Worm (Caenorhabditis elegans) whole organism, early embryonic: ENCODE results near the gene C46H3.1.

Source experiments
- F13C5.2 ChIP-seq: sonication (generic microtip); optimal IDR thresholded peaks from 2 replicates; lab custom pipeline; 2017; ENCODE audit warnings: mild to moderate bottlenecking, missing genetic modification characterization, inconsistent platforms, missing compliant biosample characterization
- ama-1 ChIP-seq: fragments of 150-350 bp; optimal IDR thresholded peaks from 2 replicates; lab custom pipeline; 2014
- ceh-36 ChIP-seq: sonication (generic microtip); optimal IDR thresholded peaks from 2 replicates; lab custom pipeline; 2016; ENCODE audit warnings: missing genetic modification characterization, inconsistent platforms, missing compliant biosample characterization
- ets-7 ChIP-seq: sonication (generic microtip); optimal IDR thresholded peaks from 2 replicates; lab custom pipeline; 2016; ENCODE audit warnings: missing genotype, missing genetic modification characterization, missing compliant biosample characterization
- hmbx-1 ChIP-seq: sonication (generic microtip); optimal IDR thresholded peaks from 2 replicates; lab custom pipeline; 2016; ENCODE audit warnings: mild to moderate bottlenecking, missing genetic modification characterization, missing compliant biosample characterization
- sea-1 ChIP-seq: fragments of 200-800 bp; sonication (Bioruptor generic); conservative IDR thresholded peaks from 2 replicates; pipeline ENCODE4 v1.3.6; 2022; ENCODE audit warnings: missing genetic modification characterization, missing compliant biosample characterization
- tbx-11 ChIP-seq: fragments of 200-800 bp; sonication (Bioruptor generic); IDR thresholded peaks from 2 replicates; pipeline ENCODE4 v1.3.6; 2022; ENCODE audit warnings: missing genetic modification characterization, missing compliant biosample characterization
- tbx-37 ChIP-seq: fragments of 200-800 bp; sonication (Bioruptor generic); conservative IDR thresholded peaks from 2 replicates; pipeline ENCODE4 v1.3.6; 2022; ENCODE audit warnings: missing genetic modification reagents, missing genetic modification characterization, missing compliant biosample characterization
- tra-4 ChIP-seq: sonication (generic microtip); optimal IDR thresholded peaks from 2 replicates; lab custom pipeline; 2017; ENCODE audit warnings: missing genetic modification characterization, missing compliant biosample characterization

DNA sequence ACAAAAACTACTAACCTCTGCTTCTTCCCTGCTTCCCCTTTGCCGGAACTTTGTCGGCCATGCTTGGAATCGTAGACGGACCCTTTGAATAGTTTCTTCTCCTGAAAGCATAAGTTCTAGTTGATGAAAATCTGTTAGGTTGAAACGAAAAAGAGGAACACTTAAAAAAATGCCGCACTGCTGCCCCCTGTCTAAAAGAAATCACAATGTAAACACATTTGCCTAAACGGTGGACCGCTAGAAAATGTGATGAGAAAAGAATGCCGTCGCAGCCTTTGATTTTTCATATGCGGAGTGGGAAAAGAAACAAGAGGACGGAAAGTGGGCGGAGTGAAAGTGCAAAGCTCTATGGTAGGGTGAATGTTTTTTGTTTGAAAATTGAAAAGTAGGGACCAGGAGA lies 3.2 kb upstream of the C46H3.1 start, which contains the start of gene T13G4.7:
- TF ChIP-seq F13C5.2 (tag; lab: Kevin White, UChicago) = no peak
- TF ChIP-seq tbx-11 (GFP tag; lab: Robert Waterston, UW) = no peak
- TF ChIP-seq hmbx-1 (tag; lab: Kevin White, UChicago) = no peak
- no peak for TF ChIP-seq ets-7 (tag; lab: Kevin White, UChicago)
- no peak for TF ChIP-seq tra-4
- TF ChIP-seq ama-1 (lab: Kevin White, UChicago) = no peak
- no peak for TF ChIP-seq sea-1
- TF ChIP-seq ceh-36 (tag; lab: Kevin White, UChicago) = no peak
- no peak for TF ChIP-seq tbx-37 (GFP tag; lab: Robert Waterston, UW)
